Worm (Caenorhabditis elegans) whole organism, early embryonic: ENCODE data around the gene ZC262.4.

ENCODE experiments used
- B0310.2 ChIP-seq: sonication (generic microtip); optimal IDR thresholded peaks from 2 replicates; lab custom pipeline; 2016; ENCODE audit warnings: mild to moderate bottlenecking, missing genetic modification characterization, missing compliant biosample characterization
- F13C5.2 ChIP-seq: sonication (generic microtip); optimal IDR thresholded peaks from 2 replicates; lab custom pipeline; 2017; ENCODE audit warnings: mild to moderate bottlenecking, missing genetic modification characterization, inconsistent platforms, missing compliant biosample characterization
- aly-1 ChIP-seq: sonication (generic microtip); optimal IDR thresholded peaks from 2 replicates; lab custom pipeline; 2016; ENCODE audit warnings: missing genetic modification characterization, missing compliant biosample characterization
- ama-1 ChIP-seq: fragments of 150-350 bp; optimal IDR thresholded peaks from 2 replicates; lab custom pipeline; 2014
- ceh-13 ChIP-seq: fragments of 200-800 bp; sonication (Bioruptor generic); optimal IDR thresholded peaks from 2 replicates; lab custom pipeline; 2018; ENCODE audit warnings: mild to moderate bottlenecking, missing genetic modification characterization, missing compliant biosample characterization
- ceh-36 ChIP-seq: sonication (generic microtip); optimal IDR thresholded peaks from 2 replicates; lab custom pipeline; 2016; ENCODE audit warnings: missing genetic modification characterization, inconsistent platforms, missing compliant biosample characterization
- ets-7 ChIP-seq: sonication (generic microtip); optimal IDR thresholded peaks from 2 replicates; lab custom pipeline; 2016; ENCODE audit warnings: missing genotype, missing genetic modification characterization, missing compliant biosample characterization
- flt-1 ChIP-seq: fragments of 200-800 bp; sonication (Bioruptor generic); IDR thresholded peaks from 2 replicates; pipeline ENCODE4 v1.3.6; 2022; ENCODE audit warnings: missing genetic modification characterization, missing compliant biosample characterization
- hmbx-1 ChIP-seq: sonication (generic microtip); optimal IDR thresholded peaks from 2 replicates; lab custom pipeline; 2016; ENCODE audit warnings: mild to moderate bottlenecking, missing genetic modification characterization, missing compliant biosample characterization
- hmg-4 ChIP-seq: fragments of 200-800 bp; sonication (Bioruptor generic); optimal IDR thresholded peaks from 2 replicates; lab custom pipeline; 2018; ENCODE audit warnings: mild to moderate bottlenecking, missing genetic modification characterization, missing compliant biosample characterization
- hnd-1 ChIP-seq: sonication (generic microtip); optimal IDR thresholded peaks from 2 replicates; lab custom pipeline; 2016; ENCODE audit warnings: missing genetic modification characterization, missing compliant biosample characterization
- pes-1 ChIP-seq: fragments of 200-800 bp; sonication (Bioruptor generic); IDR thresholded peaks from 2 replicates; pipeline ENCODE4 v1.3.6; 2022; ENCODE audit warnings: missing genetic modification reagents, missing genetic modification characterization, missing compliant biosample characterization
- scrt-1 ChIP-seq: fragments of 200-800 bp; sonication (Bioruptor generic); IDR thresholded peaks from 2 replicates; pipeline ENCODE4 v1.3.6; 2022; ENCODE audit warnings: missing genetic modification characterization, missing compliant biosample characterization
- sea-1 ChIP-seq: fragments of 200-800 bp; sonication (Bioruptor generic); conservative IDR thresholded peaks from 2 replicates; pipeline ENCODE4 v1.3.6; 2022; ENCODE audit warnings: missing genetic modification characterization, missing compliant biosample characterization
- tbx-11 ChIP-seq: fragments of 200-800 bp; sonication (Bioruptor generic); IDR thresholded peaks from 2 replicates; pipeline ENCODE4 v1.3.6; 2022; ENCODE audit warnings: missing genetic modification characterization, missing compliant biosample characterization
- tbx-37 ChIP-seq: fragments of 200-800 bp; sonication (Bioruptor generic); conservative IDR thresholded peaks from 2 replicates; pipeline ENCODE4 v1.3.6; 2022; ENCODE audit warnings: missing genetic modification reagents, missing genetic modification characterization, missing compliant biosample characterization
- tra-4 ChIP-seq: sonication (generic microtip); optimal IDR thresholded peaks from 2 replicates; lab custom pipeline; 2017; ENCODE audit warnings: missing genetic modification characterization, missing compliant biosample characterization

The ZC262.4 gene

ce11 chrIII:8307356-8307755 is 27.0 kb downstream of the ZC262.4 start, which contains the start of the genes F10E9.7 and F10E9.5:
F10E9.7 (minus strand) TSS chrIII:8307441.
F10E9.5 (plus strand) TSS chrIII:8307592.
- no peak for TF ChIP-seq hnd-1 (tag; lab: Kevin White, UChicago)
- TF ChIP-seq pes-1 (GFP tag; lab: Robert Waterston, UW): peak; percentile 75
- TF ChIP-seq aly-1 (tag; lab: Kevin White, UChicago): no peak
- peak; percentile 93 for TF ChIP-seq tbx-37 (GFP tag; lab: Robert Waterston, UW)
- no peak for TF ChIP-seq ama-1
- no peak for TF ChIP-seq hmbx-1 (tag; lab: Kevin White, UChicago)
- no peak for TF ChIP-seq tbx-11

DNA sequence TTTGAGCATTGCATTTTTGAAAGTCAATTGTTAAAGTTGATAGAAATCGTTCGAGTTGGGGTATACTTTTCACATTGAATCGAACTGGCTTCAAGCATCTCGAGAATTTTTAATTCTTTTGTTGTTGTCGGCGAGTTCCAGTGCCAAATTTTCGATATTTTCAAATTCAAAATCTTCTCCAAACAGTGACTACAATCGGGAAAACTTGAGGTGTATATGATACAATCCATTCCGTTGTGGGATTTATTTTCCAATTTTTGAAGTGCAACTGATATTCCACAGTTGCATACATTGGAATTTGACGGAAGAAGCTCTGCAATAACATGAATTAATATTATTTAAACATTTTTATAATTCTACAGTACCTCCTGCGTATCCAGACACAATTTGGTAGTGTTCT is 28.5 kb downstream of the ZC262.4 start:
- no peak for TF ChIP-seq tbx-37 (GFP tag; lab: Robert Waterston, UW)
- no peak for TF ChIP-seq aly-1 (tag; lab: Kevin White, UChicago)
- TF ChIP-seq pes-1 (GFP tag; lab: Robert Waterston, UW): no peak
- no peak for TF ChIP-seq sea-1 (GFP tag; lab: Robert Waterston, UW)

DNA sequence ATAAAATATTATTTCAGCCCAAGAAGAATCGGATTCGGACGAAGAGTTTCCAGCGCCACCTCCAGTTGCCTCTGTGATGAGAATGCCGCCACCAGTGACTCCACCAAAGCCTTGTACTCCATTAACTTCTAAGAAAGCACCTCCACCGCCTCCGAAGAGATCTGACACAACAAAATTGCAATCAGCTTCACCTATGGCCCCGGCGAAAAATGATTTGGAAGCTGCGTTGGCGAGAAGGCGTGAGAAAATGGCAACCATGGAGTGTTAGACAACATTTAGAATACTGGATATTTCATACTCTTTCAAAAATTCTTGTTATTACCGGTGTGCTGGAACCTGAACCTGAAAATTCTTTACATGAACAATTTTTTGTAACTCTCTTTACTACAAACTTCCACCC is 29.0 kb downstream of the ZC262.4 start:
- TF ChIP-seq hmg-4 (no peak), tra-4 (tag; lab: Kevin White, UChicago) (no peak), B0310.2 (tag; lab: Kevin White, UChicago) (no peak), tbx-11 (no peak), scrt-1 (no peak), flt-1 (GFP tag; lab: Robert Waterston, UW) (no peak), F13C5.2 (tag; lab: Kevin White, UChicago) (no peak), pes-1 (GFP tag; lab: Robert Waterston, UW) (no peak), sea-1 (GFP tag; lab: Robert Waterston, UW) (no peak), aly-1 (tag; lab: Kevin White, UChicago) (no peak), hmbx-1 (tag; lab: Kevin White, UChicago) (no peak)

DNA sequence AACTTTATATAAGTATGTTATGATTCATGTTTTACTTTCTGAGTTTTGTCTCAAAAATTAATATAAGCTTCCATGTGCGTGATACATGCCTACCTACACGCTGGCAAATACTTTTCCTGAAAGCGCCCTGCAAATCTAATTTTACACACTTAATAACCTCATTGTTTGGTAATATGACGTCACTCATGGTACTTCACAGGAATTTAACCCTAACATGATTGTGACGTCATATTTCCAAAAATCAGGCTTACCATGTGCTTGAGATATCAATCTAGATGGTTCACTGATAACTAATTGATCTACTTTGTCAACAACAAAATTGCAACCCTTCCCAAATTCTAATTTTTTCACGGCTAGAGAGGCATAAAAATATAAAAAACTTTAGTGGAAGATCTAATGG is 30.9 kb downstream of the ZC262.4 start:
- TF ChIP-seq ceh-36 (tag; lab: Kevin White, UChicago): no peak
- no peak for TF ChIP-seq sea-1 (GFP tag; lab: Robert Waterston, UW)
- no peak for TF ChIP-seq aly-1 (tag; lab: Kevin White, UChicago)
- TF ChIP-seq hmg-4: no peak
- no peak for TF ChIP-seq hmbx-1 (tag; lab: Kevin White, UChicago)
- TF ChIP-seq F13C5.2 (tag; lab: Kevin White, UChicago): no peak
- TF ChIP-seq scrt-1: no peak
- no peak for TF ChIP-seq flt-1 (GFP tag; lab: Robert Waterston, UW)
- no peak for TF ChIP-seq tbx-37 (GFP tag; lab: Robert Waterston, UW)
- no peak for TF ChIP-seq ama-1
- TF ChIP-seq ets-7 (tag; lab: Kevin White, UChicago): no peak
- no peak for TF ChIP-seq ceh-13 (GFP tag; lab: Kevin White, UChicago)

DNA sequence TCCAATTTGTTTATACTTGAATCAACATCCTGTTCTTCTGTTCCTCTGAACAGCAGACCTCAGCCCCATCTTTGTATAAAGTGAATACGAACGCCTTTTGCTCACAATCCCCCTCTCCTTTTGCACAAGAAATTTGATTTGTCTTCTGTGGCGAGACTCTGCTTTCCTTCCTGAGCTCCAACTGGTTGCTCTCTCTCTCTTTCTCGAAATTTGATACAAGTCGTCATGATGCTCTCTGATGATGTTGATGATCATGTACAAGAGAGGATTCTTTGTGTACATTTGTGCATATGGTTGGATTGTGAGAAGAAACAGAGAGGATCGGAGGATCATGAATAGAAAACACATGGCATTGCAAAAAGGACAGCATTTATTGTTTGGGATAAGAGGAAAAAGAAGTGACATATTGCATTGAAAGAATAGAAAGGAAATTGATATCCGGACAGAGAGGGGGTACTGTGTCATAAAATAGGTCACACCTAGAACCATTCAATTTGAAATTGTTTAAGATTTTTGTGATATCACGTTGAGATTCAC is 33.4 kb downstream of the ZC262.4 start:
- TF ChIP-seq hmbx-1 (tag; lab: Kevin White, UChicago): no peak
- TF ChIP-seq F13C5.2 (tag; lab: Kevin White, UChicago): no peak
- TF ChIP-seq ama-1: no peak
- TF ChIP-seq ets-7 (tag; lab: Kevin White, UChicago): no peak
- TF ChIP-seq scrt-1: no peak
- no peak for TF ChIP-seq tbx-11
- no peak for TF ChIP-seq B0310.2 (tag; lab: Kevin White, UChicago)
- no peak for TF ChIP-seq tra-4 (tag; lab: Kevin White, UChicago)
- no peak for TF ChIP-seq ceh-36 (tag; lab: Kevin White, UChicago)
- TF ChIP-seq sea-1 (GFP tag; lab: Robert Waterston, UW): no peak
- TF ChIP-seq hnd-1 (tag; lab: Kevin White, UChicago): no peak
- no peak for TF ChIP-seq tbx-37 (GFP tag; lab: Robert Waterston, UW)
- no peak for TF ChIP-seq pes-1 (GFP tag; lab: Robert Waterston, UW)

DNA sequence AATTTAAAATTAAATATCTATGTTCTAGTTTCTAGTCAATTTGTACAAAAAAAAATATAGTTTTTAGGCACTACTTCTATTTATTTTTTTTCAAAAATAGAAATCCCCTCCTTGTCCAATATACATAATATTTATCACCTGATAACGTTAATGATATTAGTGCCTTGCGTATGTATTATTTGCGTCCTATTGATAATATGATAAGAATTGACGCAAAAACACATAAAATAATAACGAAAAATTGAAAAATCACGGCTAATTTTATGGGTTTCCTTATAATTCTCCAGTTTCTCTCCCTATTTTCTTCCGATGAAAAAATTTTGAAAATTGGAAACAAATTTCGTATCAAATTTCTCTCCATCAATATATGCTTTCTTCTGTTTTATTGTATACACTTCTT is 34.6 kb downstream of the ZC262.4 start:
- no peak for TF ChIP-seq F13C5.2 (tag; lab: Kevin White, UChicago)
- no peak for TF ChIP-seq B0310.2 (tag; lab: Kevin White, UChicago)
- TF ChIP-seq tra-4 (tag; lab: Kevin White, UChicago): no peak
- no peak for TF ChIP-seq flt-1 (GFP tag; lab: Robert Waterston, UW)
- TF ChIP-seq pes-1 (GFP tag; lab: Robert Waterston, UW): no peak
- no peak for TF ChIP-seq ama-1
- no peak for TF ChIP-seq ceh-13 (GFP tag; lab: Kevin White, UChicago)
- no peak for TF ChIP-seq scrt-1
- no peak for TF ChIP-seq hnd-1 (tag; lab: Kevin White, UChicago)
- TF ChIP-seq hmbx-1 (tag; lab: Kevin White, UChicago): no peak
- no peak for TF ChIP-seq tbx-37 (GFP tag; lab: Robert Waterston, UW)
- no peak for TF ChIP-seq hmg-4

DNA sequence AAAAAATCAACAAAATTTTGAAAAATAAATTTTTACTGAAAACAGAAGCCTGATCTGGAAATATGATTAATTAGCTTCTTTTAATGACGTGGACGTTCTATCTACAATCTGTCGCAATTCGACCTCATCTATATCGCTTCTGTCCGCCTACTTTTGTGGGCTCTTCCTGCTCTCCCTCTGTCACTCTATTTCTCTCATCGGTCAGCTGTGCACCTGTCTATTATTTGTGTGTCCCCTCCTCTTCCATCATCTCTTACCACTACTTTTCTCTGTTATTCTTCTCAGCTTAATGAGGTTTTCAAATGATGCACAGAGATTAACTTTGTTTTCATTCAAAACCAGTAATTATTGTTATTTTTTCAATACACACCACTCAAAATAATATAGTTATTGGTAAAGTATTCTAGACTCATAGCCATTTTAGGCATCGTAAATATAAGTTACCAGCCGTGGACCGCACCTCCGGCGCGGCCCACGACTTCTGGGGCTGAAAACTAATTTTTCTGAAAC is 35.2 kb downstream of the ZC262.4 start:
- TF ChIP-seq scrt-1 (no peak), B0310.2 (tag; lab: Kevin White, UChicago) (no peak), flt-1 (GFP tag; lab: Robert Waterston, UW) (no peak), F13C5.2 (tag; lab: Kevin White, UChicago) (no peak), hnd-1 (tag; lab: Kevin White, UChicago) (no peak), tra-4 (tag; lab: Kevin White, UChicago) (no peak), hmg-4 (no peak), ceh-13 (GFP tag; lab: Kevin White, UChicago) (no peak)
